Worm (Caenorhabditis elegans): Measurements from ENCODE around the gene R12C12.10.

ce11 chrII:6050120-6050519, 7.1 kb upstream of the R12C12.10 start, which contains the start of gene gldc-1:
- TF ChIP-seq flt-1 (GFP tag; IDR thresholded peaks at IDR 0.05) = no peak
- TF ChIP-seq med-1 (GFP tag; optimal IDR thresholded peaks at IDR 0.05; ENCODE audit: insufficient read depth) = no peak
- no peak for TF ChIP-seq ztf-23 (GFP tag; IDR thresholded peaks at IDR 0.05)
- no peak for TF ChIP-seq cog-1 (tag; optimal IDR thresholded peaks at IDR 0.05)
- no peak for TF ChIP-seq klf-2 (GFP tag; conservative IDR thresholded peaks at IDR 0.05)
- no peak for TF ChIP-seq ztf-29 (GFP tag; IDR thresholded peaks at IDR 0.05)

Measured in whole organism, midembryonic.